Worm (Caenorhabditis elegans) whole organism, L3 larva: ENCODE results near the gene spp-12.

Experiments
- R02D3.7 ChIP-seq: fragments of 150-350 bp; optimal IDR thresholded peaks from 2 replicates; lab custom pipeline; 2014; ENCODE audit warnings: missing biosample characterization, missing genetic modification characterization
- ZK546.5 ChIP-seq: sonication (generic microtip); optimal IDR thresholded peaks from 2 replicates; lab custom pipeline; 2017; ENCODE audit warnings: missing biosample characterization, missing genetic modification characterization
- aly-2 ChIP-seq: fragments of 150-350 bp; optimal IDR thresholded peaks from 2 replicates; lab custom pipeline; 2014; ENCODE audit warnings: missing biosample characterization, missing genetic modification characterization
- ama-1 ChIP-seq: fragments of 150-350 bp; optimal IDR thresholded peaks from 2 replicates; lab custom pipeline; 2018
- ceh-16 ChIP-seq: sonication (generic microtip); optimal IDR thresholded peaks from 2 replicates; lab custom pipeline; 2017; ENCODE audit warnings: missing biosample characterization, missing genetic modification characterization
- ceh-28 ChIP-seq: fragments of 150-350 bp; optimal IDR thresholded peaks from 2 replicates; lab custom pipeline; 2014; ENCODE audit warnings: missing biosample characterization, missing genetic modification reagents, missing genetic modification characterization
- ceh-82 ChIP-seq: fragments of 150-350 bp; optimal IDR thresholded peaks from 2 replicates; lab custom pipeline; 2014; ENCODE audit warnings: missing biosample characterization, missing genetic modification characterization
- ceh-9 ChIP-seq: sonication (generic microtip); optimal IDR thresholded peaks from 2 replicates; lab custom pipeline; 2018; ENCODE audit warnings: missing biosample characterization, missing genetic modification characterization
- daf-12 ChIP-seq: fragments of 150-350 bp; optimal IDR thresholded peaks from 2 replicates; lab custom pipeline; 2014; ENCODE audit warnings: missing biosample characterization, missing genetic modification reagents, missing genetic modification characterization
- egl-27 ChIP-seq: sonication (generic microtip); optimal IDR thresholded peaks from 4 replicates; lab custom pipeline; 2017; ENCODE audit warnings: missing biosample characterization, missing genetic modification reagents, missing genetic modification characterization
- egl-5 ChIP-seq: fragments of 150-350 bp; optimal IDR thresholded peaks from 2 replicates; lab custom pipeline; 2017; ENCODE audit warnings: missing biosample characterization, missing genetic modification reagents, missing genetic modification characterization, inconsistent platforms
- elt-1 ChIP-seq: fragments of 150-350 bp; optimal IDR thresholded peaks from 2 replicates; lab custom pipeline; 2014; ENCODE audit warnings: missing biosample characterization, missing genetic modification characterization
- elt-2 ChIP-seq: sonication (generic microtip); optimal IDR thresholded peaks from 2 replicates; lab custom pipeline; 2016; ENCODE audit warnings: missing genetic modification reagents, mild to moderate bottlenecking, missing genetic modification characterization, missing compliant biosample characterization
- elt-3 ChIP-seq, 3 experiments: fragments of 150-350 bp in 1 of 3; sonication (generic microtip) in 2 of 3; optimal IDR thresholded peaks; 2 replicates in 2 of 3; 4 replicates in 1 of 3; lab custom pipeline; 2014 to 2017; ENCODE audit warnings: missing biosample characterization in 3 of 3, missing genetic modification characterization in 3 of 3
- eor-1 ChIP-seq, 2 experiments: fragments of 150-350 bp; optimal IDR thresholded peaks; 2 replicates each; lab custom pipeline; 2014 to 2018; ENCODE audit warnings: missing biosample characterization in 2 of 2, missing genetic modification characterization in 2 of 2
- fkh-10 ChIP-seq: sonication (generic microtip); optimal IDR thresholded peaks from 2 replicates; lab custom pipeline; 2017; ENCODE audit warnings: missing biosample characterization, missing genetic modification reagents, missing genetic modification characterization
- fkh-2 ChIP-seq: fragments of 150-350 bp; optimal IDR thresholded peaks from 2 replicates; lab custom pipeline; 2014; ENCODE audit warnings: missing biosample characterization, missing genetic modification reagents, missing genetic modification characterization
- fos-1 ChIP-seq: fragments of 150-350 bp; optimal IDR thresholded peaks from 2 replicates; lab custom pipeline; 2014; ENCODE audit warnings: missing biosample characterization, missing genetic modification characterization
- hmg-11 ChIP-seq: sonication (generic microtip); optimal IDR thresholded peaks from 2 replicates; lab custom pipeline; 2016; ENCODE audit warnings: missing genetic modification characterization, missing compliant biosample characterization
- jun-1 ChIP-seq: fragments of 150-350 bp; optimal IDR thresholded peaks from 2 replicates; lab custom pipeline; 2014; ENCODE audit warnings: missing biosample characterization, missing genetic modification reagents, missing genetic modification characterization
- lin-15B ChIP-seq: fragments of 150-350 bp; optimal IDR thresholded peaks from 2 replicates; lab custom pipeline; 2014; ENCODE audit warnings: missing biosample characterization, missing genetic modification characterization
- lin-39 ChIP-seq: fragments of 150-350 bp; optimal IDR thresholded peaks from 2 replicates; lab custom pipeline; 2018; ENCODE audit warnings: missing biosample characterization, missing genetic modification reagents, missing genetic modification characterization
- lsy-12 ChIP-seq: sonication (generic microtip); optimal IDR thresholded peaks from 2 replicates; lab custom pipeline; 2016; ENCODE audit warnings: mild to moderate bottlenecking, missing genetic modification characterization, missing compliant biosample characterization
- mdl-1 ChIP-seq: fragments of 150-350 bp; optimal IDR thresholded peaks from 2 replicates; lab custom pipeline; 2014; ENCODE audit warnings: missing biosample characterization, missing genetic modification characterization
- mml-1 ChIP-seq: fragments of 150-350 bp; sonication (generic microtip); optimal IDR thresholded peaks from 3 replicates; lab custom pipeline; 2014; ENCODE audit warnings: missing biosample characterization, missing genetic modification characterization
- nfya-1 ChIP-seq: sonication (generic microtip); optimal IDR thresholded peaks from 2 replicates; lab custom pipeline; 2017; ENCODE audit warnings: missing genetic modification characterization, mild to moderate bottlenecking, missing compliant biosample characterization, antibody characterized with exemption, moderate library complexity; ENCODE audit not compliant: insufficient read depth
- nhr-11 ChIP-seq: fragments of 150-350 bp; optimal IDR thresholded peaks from 2 replicates; lab custom pipeline; 2014; ENCODE audit warnings: missing biosample characterization, missing genetic modification characterization
- nhr-12 ChIP-seq: fragments of 150-350 bp; optimal IDR thresholded peaks from 2 replicates; lab custom pipeline; 2014; ENCODE audit warnings: missing biosample characterization, missing genetic modification characterization
- nhr-23 ChIP-seq: fragments of 150-350 bp; optimal IDR thresholded peaks from 2 replicates; lab custom pipeline; 2014; ENCODE audit warnings: missing biosample characterization, missing genetic modification reagents, missing genetic modification characterization
- nhr-237 ChIP-seq: fragments of 150-350 bp; optimal IDR thresholded peaks from 2 replicates; lab custom pipeline; 2014; ENCODE audit warnings: missing biosample characterization, missing genetic modification characterization
- nhr-25 ChIP-seq: sonication (generic microtip); optimal IDR thresholded peaks from 2 replicates; lab custom pipeline; 2017; ENCODE audit warnings: missing biosample characterization, missing genetic modification characterization
- nhr-28 ChIP-seq: fragments of 150-350 bp; optimal IDR thresholded peaks from 2 replicates; lab custom pipeline; 2014; ENCODE audit warnings: missing biosample characterization, missing genetic modification characterization
- nhr-43 ChIP-seq: sonication (generic microtip); optimal IDR thresholded peaks from 2 replicates; lab custom pipeline; 2016; ENCODE audit warnings: mild to moderate bottlenecking, missing genetic modification characterization, missing compliant biosample characterization; ENCODE audit not compliant: poor library complexity, severe bottlenecking
- nhr-67 ChIP-seq: fragments of 150-350 bp; optimal IDR thresholded peaks from 2 replicates; lab custom pipeline; 2014; ENCODE audit warnings: missing biosample characterization, missing genetic modification characterization
- nhr-76 ChIP-seq: fragments of 150-350 bp; sonication (generic microtip); optimal IDR thresholded peaks from 5 replicates; lab custom pipeline; 2014; ENCODE audit warnings: missing biosample characterization, missing genetic modification characterization
- nhr-77 ChIP-seq: fragments of 150-350 bp; optimal IDR thresholded peaks from 2 replicates; lab custom pipeline; 2014; ENCODE audit warnings: missing biosample characterization, missing genetic modification characterization
- pha-4 ChIP-seq: fragments of 150-350 bp; optimal IDR thresholded peaks from 2 replicates; lab custom pipeline; 2014; ENCODE audit warnings: missing biosample characterization, missing genetic modification reagents, missing genetic modification characterization
- pqm-1 ChIP-seq: fragments of 150-350 bp; optimal IDR thresholded peaks from 2 replicates; lab custom pipeline; 2017; ENCODE audit warnings: missing biosample characterization, missing genetic modification characterization, inconsistent platforms
- sea-2 ChIP-seq: fragments of 150-350 bp; sonication (generic microtip); optimal IDR thresholded peaks from 4 replicates; lab custom pipeline; 2014; ENCODE audit warnings: missing biosample characterization, missing genetic modification reagents, missing genetic modification characterization
- skn-1 ChIP-seq: fragments of 150-350 bp; optimal IDR thresholded peaks from 2 replicates; lab custom pipeline; 2014; ENCODE audit warnings: missing biosample characterization, missing genetic modification characterization
- snpc-4 ChIP-seq: fragments of 150-350 bp; optimal IDR thresholded peaks from 2 replicates; lab custom pipeline; 2014; ENCODE audit warnings: missing biosample characterization, missing genetic modification characterization
- tbx-2 ChIP-seq: sonication (generic microtip); optimal IDR thresholded peaks from 2 replicates; lab custom pipeline; 2016; ENCODE audit warnings: mild to moderate bottlenecking, missing genetic modification characterization, missing compliant biosample characterization
- unc-39 ChIP-seq: sonication (generic microtip); optimal IDR thresholded peaks from 4 replicates; lab custom pipeline; 2017; ENCODE audit warnings: missing biosample characterization, missing genetic modification characterization
- unc-62 ChIP-seq: fragments of 150-350 bp; sonication (generic microtip); optimal IDR thresholded peaks from 4 replicates; lab custom pipeline; 2014; ENCODE audit warnings: missing biosample characterization, missing genetic modification reagents, missing genetic modification characterization
- zag-1 ChIP-seq: fragments of 150-350 bp; optimal IDR thresholded peaks from 2 replicates; lab custom pipeline; 2014; ENCODE audit warnings: missing biosample characterization, missing genetic modification characterization
- ztf-11 ChIP-seq: fragments of 150-350 bp; optimal IDR thresholded peaks from 2 replicates; lab custom pipeline; 2014; ENCODE audit warnings: missing biosample characterization, missing genetic modification characterization
- ztf-4 ChIP-seq: fragments of 150-350 bp; optimal IDR thresholded peaks from 2 replicates; lab custom pipeline; 2014; ENCODE audit warnings: missing biosample characterization, missing genetic modification characterization

spp-12 gene

DNA sequence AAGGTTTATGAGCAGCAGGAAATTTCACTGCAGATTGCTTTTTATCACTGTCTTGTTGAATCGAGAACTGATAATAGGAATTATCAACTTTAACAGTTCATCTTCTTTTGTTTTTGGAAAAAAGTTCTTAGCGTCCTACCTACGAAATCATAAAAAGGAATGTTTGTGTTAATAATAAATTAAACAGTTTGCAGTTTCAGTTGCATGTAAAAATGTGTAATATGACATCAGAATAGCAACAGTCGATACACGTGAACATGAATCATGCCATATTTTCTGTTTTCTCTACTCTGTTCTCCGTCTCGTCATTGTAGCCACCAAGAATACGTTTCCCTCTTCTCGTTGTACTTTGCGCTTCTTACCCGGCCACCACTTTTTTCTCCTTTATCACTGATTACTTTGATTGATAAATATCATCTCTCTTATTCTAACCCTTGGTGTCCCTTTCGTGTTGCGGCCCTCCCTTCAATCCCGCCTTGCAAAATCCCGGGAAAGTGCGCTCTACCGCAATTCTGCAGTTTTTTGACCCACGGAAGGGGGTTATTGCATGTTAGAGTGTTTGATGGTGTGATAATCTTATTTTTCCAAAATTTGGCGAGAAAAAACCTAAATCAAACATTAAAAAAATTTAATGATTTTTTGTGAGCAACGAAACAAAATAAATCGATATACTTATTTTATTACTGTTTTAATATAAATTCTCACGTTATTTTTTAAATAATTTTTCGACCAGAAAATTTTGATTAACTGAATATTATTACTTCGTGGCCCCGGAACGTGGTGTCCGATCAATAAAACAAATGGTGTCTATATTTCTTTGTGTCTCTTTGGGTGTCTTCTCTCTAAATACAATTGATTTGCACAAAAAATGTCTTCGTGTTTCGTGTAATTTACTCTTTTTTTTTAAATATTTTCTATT lies 3.1 kb downstream of the spp-12 start, which contains the start of gene sptl-3:
Gene sptl-3 (plus strand): TSS at position 869 of the 919 bp plus-strand sequence.
- no peak for TF ChIP-seq sea-2 (GFP tag; lab: Kevin White, UChicago)
- no peak for TF ChIP-seq unc-62 (GFP tag; lab: Kevin White, UChicago)
- peak; percentile 48 for TF ChIP-seq nhr-25 (tag; lab: Kevin White, UChicago)
- TF ChIP-seq elt-1 (tag; lab: Kevin White, UChicago): no peak
- no peak for TF ChIP-seq unc-39 (tag; lab: Kevin White, UChicago)
- TF ChIP-seq mdl-1 (tag; lab: Kevin White, UChicago): no peak
- no peak for TF ChIP-seq ztf-4 (tag; lab: Kevin White, UChicago)
- no peak for TF ChIP-seq skn-1 (tag; lab: Kevin White, UChicago)
- no peak for TF ChIP-seq mml-1
- TF ChIP-seq snpc-4 (tag; lab: Kevin White, UChicago): no peak
- TF ChIP-seq nhr-11 (tag; lab: Kevin White, UChicago): no peak
- peak; percentile 0 to 46 (median 14) for TF ChIP-seq elt-3 (tag; optimal IDR thresholded peaks at IDR 0.05; lab: Kevin White, UChicago)
- TF ChIP-seq ceh-28 (tag; lab: Kevin White, UChicago): no peak
- no peak for TF ChIP-seq pha-4 (tag; lab: Kevin White, UChicago)
- TF ChIP-seq fkh-10 (GFP tag; lab: Kevin White, UChicago): no peak
- TF ChIP-seq nfya-1 (tag; lab: Kevin White, UChicago): peak; percentile 18
- TF ChIP-seq ceh-82 (tag; lab: Kevin White, UChicago): no peak
- peak; percentile 3 for TF ChIP-seq hmg-11 (tag; lab: Kevin White, UChicago)
- TF ChIP-seq nhr-237 (tag; lab: Kevin White, UChicago): no peak
- no peak for TF ChIP-seq lin-39
- no peak for TF ChIP-seq ceh-16
- no peak for TF ChIP-seq lsy-12 (tag; lab: Kevin White, UChicago)
- TF ChIP-seq tbx-2 (tag; lab: Kevin White, UChicago): no peak
- no peak for TF ChIP-seq zag-1
- no peak for TF ChIP-seq ama-1 (lab: Kevin White, UChicago)
- TF ChIP-seq ztf-11 (tag; lab: Kevin White, UChicago): no peak
- no peak for TF ChIP-seq nhr-76 (tag; lab: Kevin White, UChicago)
- TF ChIP-seq eor-1 (tag; optimal IDR thresholded peaks at IDR 0.05; lab: Kevin White, UChicago): no peak
- no peak for TF ChIP-seq fos-1 (tag; lab: Kevin White, UChicago)
- no peak for TF ChIP-seq daf-12 (tag; lab: Kevin White, UChicago)
- TF ChIP-seq aly-2 (tag; lab: Kevin White, UChicago): no peak
- no peak for TF ChIP-seq ZK546.5 (tag; lab: Kevin White, UChicago)
- no peak for TF ChIP-seq nhr-77 (tag; lab: Kevin White, UChicago)
- TF ChIP-seq egl-5 (tag; lab: Kevin White, UChicago): no peak
- TF ChIP-seq nhr-67 (tag; lab: Kevin White, UChicago): no peak
- TF ChIP-seq nhr-28 (tag; lab: Kevin White, UChicago): no peak
- TF ChIP-seq fkh-2: no peak
- peak; percentile 92 for TF ChIP-seq elt-2 (tag; lab: Kevin White, UChicago)
- peak; percentile 53 for TF ChIP-seq nhr-23 (tag; lab: Kevin White, UChicago)
- peak; percentile 71 for TF ChIP-seq nhr-43 (tag; lab: Kevin White, UChicago)
- no peak for TF ChIP-seq R02D3.7 (tag; lab: Kevin White, UChicago)
- TF ChIP-seq jun-1 (tag; lab: Kevin White, UChicago): peak; percentile 56
- TF ChIP-seq lin-15B (tag; lab: Kevin White, UChicago): peak; percentile 54
- TF ChIP-seq nhr-12 (tag; lab: Kevin White, UChicago): no peak
- TF ChIP-seq egl-27: no peak
- no peak for TF ChIP-seq ceh-9
- TF ChIP-seq pqm-1 (tag; lab: Kevin White, UChicago): peak; percentile 18
